Fruit fly (Drosophila melanogaster) whole organism, pupa: ENCODE measurements around the gene siz.

ENCODE experiments used
- CG14655 ChIP-seq: fragments of 200-800 bp; sonication (Bioruptor generic); optimal IDR thresholded peaks from 3 replicates; lab custom pipeline; 2017; ENCODE audit warnings: mild to moderate bottlenecking, missing biosample characterization, missing genetic modification reagents, missing genetic modification characterization
- EcR ChIP-seq: fragments of 200-800 bp; sonication (Bioruptor generic); optimal IDR thresholded peaks from 3 replicates; lab custom pipeline; 2019; ENCODE audit warnings: missing biosample characterization, missing genetic modification characterization, mild to moderate bottlenecking, moderate library complexity, missing genetic modification reagents
- Snoo ChIP-seq: fragments of 200-800 bp; sonication (Bioruptor generic); optimal IDR thresholded peaks from 3 replicates; lab custom pipeline; 2017; ENCODE audit warnings: missing biosample characterization, mild to moderate bottlenecking, missing genetic modification characterization, inconsistent platforms

- TF ChIP-seq Snoo (tag; lab: Kevin White, UChicago) (peak; percentile 15), CG14655 (peak; percentile 54), EcR (GFP tag; lab: Kevin White, UChicago) (peak; percentile 84)
These were observed 70.1 kb downstream of the siz start for dm6 chr3L:21104338-21105018.
